Worm (Caenorhabditis elegans): ENCODE results near the gene slc-17.4.

slc-17.4 gene

ce11 chrIV:17332261-17332660, 40.7 kb upstream of the slc-17.4 start, which contains the start of gene C49C3.7:
Gene C49C3.7 (plus strand): TSS chrIV:17332561.
- TF ChIP-seq ztf-1 (GFP tag; conservative IDR thresholded peaks at IDR 0.05) (no peak), unc-55 (GFP tag; optimal IDR thresholded peaks at IDR 0.05) (no peak), lin-11 (tag; optimal IDR thresholded peaks at IDR 0.05) (no peak), ceh-16 (tag; optimal IDR thresholded peaks at IDR 0.05) (no peak), lin-13 (GFP tag; optimal IDR thresholded peaks at IDR 0.05) (no peak), F13H6.1 (tag; optimal IDR thresholded peaks at IDR 0.05) (no peak), nhr-237 (tag; optimal IDR thresholded peaks at IDR 0.05) (no peak), mbf-1 (tag; optimal IDR thresholded peaks at IDR 0.05) (no peak), sma-9 (GFP tag; optimal IDR thresholded peaks at IDR 0.05) (no peak), sma-9 (tag; optimal IDR thresholded peaks at IDR 0.05) (no peak), nhr-77 (tag; optimal IDR thresholded peaks at IDR 0.05) (no peak), egl-27 (tag; optimal IDR thresholded peaks at IDR 0.05) (no peak)

DNA sequence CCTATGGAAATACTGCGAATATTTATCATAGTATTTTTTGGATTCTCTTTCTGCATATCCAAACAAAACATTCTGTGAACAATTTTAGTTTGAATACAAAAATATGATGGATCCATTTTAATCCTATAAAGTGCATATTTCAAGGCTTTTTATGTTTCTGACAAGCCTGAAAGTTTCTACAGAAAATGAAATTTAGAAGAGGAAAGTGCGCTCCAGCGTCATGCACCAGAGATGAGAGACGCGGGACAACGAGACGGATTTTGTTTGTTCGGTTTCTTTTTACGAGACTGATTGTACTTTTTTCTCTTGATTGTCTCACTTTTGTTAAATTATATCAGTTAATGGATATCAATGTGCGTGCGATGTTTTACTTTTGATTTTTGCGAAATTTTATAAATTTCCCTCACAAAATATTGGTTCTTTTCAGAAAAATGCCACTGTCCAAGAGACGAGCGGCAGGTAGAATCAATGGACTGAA, 39.6 kb upstream of the slc-17.4 start, which contains the start of gene C49C3.6:
Gene C49C3.6, plus strand, starts transcription at position 428 of the 478 bp plus-strand sequence.
- TF ChIP-seq nhr-21 (tag; optimal IDR thresholded peaks at IDR 0.05) (no peak), ZK546.5 (tag; optimal IDR thresholded peaks at IDR 0.05) (no peak), nhr-10 (tag; optimal IDR thresholded peaks at IDR 0.05) (no peak), peb-1 (tag; optimal IDR thresholded peaks at IDR 0.05) (no peak), snpc-4 (tag; optimal IDR thresholded peaks at IDR 0.05) (no peak), mbf-1 (tag; optimal IDR thresholded peaks at IDR 0.05) (no peak), gmeb-1 (tag; optimal IDR thresholded peaks at IDR 0.05) (no peak), nhr-237 (tag; optimal IDR thresholded peaks at IDR 0.05) (no peak), nhr-11 (tag; optimal IDR thresholded peaks at IDR 0.05) (no peak), F13H6.1 (tag; optimal IDR thresholded peaks at IDR 0.05) (no peak), nhr-12 (tag; optimal IDR thresholded peaks at IDR 0.05) (no peak), unc-55 (GFP tag; optimal IDR thresholded peaks at IDR 0.05) (peak; percentile 29), C34F6.9 (tag; optimal IDR thresholded peaks at IDR 0.05) (peak; percentile 31), R02D3.7 (tag; optimal IDR thresholded peaks at IDR 0.05) (no peak), dmd-4 (tag; optimal IDR thresholded peaks at IDR 0.05) (no peak), lsy-2 (tag; optimal IDR thresholded peaks at IDR 0.05) (peak in 1 of 2 experiments; percentile 36), ama-1 (optimal IDR thresholded peaks at IDR 0.05) (no peak), blmp-1 (tag; optimal IDR thresholded peaks at IDR 0.05; ENCODE audit: insufficient read depth) (no peak), nhr-129 (tag; optimal IDR thresholded peaks at IDR 0.05) (no peak), lin-13 (GFP tag; optimal IDR thresholded peaks at IDR 0.05) (peak; percentile 14), sma-3 (GFP tag; optimal IDR thresholded peaks at IDR 0.05) (no peak), egl-27 (tag; optimal IDR thresholded peaks at IDR 0.05) (no peak), ztf-11 (tag; optimal IDR thresholded peaks at IDR 0.05) (no peak), nhr-25 (tag; optimal IDR thresholded peaks at IDR 0.05) (peak; percentile 12), ztf-4 (tag; optimal IDR thresholded peaks at IDR 0.05) (no peak), aly-2 (tag; optimal IDR thresholded peaks at IDR 0.05) (no peak), fos-1 (tag; optimal IDR thresholded peaks at IDR 0.05) (no peak), Y55F3AM.14 (GFP tag; optimal IDR thresholded peaks at IDR 0.05) (no peak), lin-11 (tag; optimal IDR thresholded peaks at IDR 0.05) (no peak)

ce11 chrIV:17328834-17329233, 37.3 kb upstream of the slc-17.4 start, which contains the start of gene ceh-88:
Gene ceh-88 (plus strand): TSS chrIV:17329188.
- TF ChIP-seq C34F6.9 (tag; optimal IDR thresholded peaks at IDR 0.05) (peak; percentile 37), nhr-237 (tag; optimal IDR thresholded peaks at IDR 0.05) (no peak)

ce11 chrIV:17320445-17320844, 28.9 kb upstream of the slc-17.4 start, which contains the start of gene C49C3.4:
Gene C49C3.4 (plus strand): TSS chrIV:17320795.
- TF ChIP-seq C34F6.9 (tag; optimal IDR thresholded peaks at IDR 0.05) = no peak
- TF ChIP-seq fos-1 (tag; optimal IDR thresholded peaks at IDR 0.05) = peak; percentile 76

DNA sequence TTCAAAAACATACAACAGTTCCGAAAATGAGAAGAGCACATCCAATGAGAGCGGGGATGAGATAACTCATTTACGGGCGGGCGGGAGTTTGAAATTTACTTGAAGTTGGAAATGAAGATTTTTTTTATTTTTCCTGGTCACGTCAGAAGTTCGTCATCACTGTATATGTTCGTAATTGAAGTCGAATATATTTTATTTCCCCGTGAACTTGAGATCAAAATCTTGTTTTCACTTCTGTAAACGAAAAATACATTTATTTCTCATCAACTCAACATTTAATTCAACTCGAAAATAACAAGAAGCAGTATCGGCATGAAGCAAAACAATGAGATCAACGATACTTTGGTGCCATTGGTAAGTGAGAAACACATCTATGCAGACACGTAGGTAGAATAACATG, 24.9 kb upstream of the slc-17.4 start, which contains the start of gene C49C3.20:
Gene C49C3.20, minus strand, starts transcription at position 101 of the 400 bp plus-strand sequence.
- no peak for TF ChIP-seq elt-1 (tag; optimal IDR thresholded peaks at IDR 0.05)
